Fruit fly (Drosophila melanogaster) whole organism, embryonic: ENCODE results near the gene CG5910.

Experiments
- Antp ChIP-seq: fragments of 200-800 bp; sonication (Bioruptor generic); optimal IDR thresholded peaks from 3 replicates; lab custom pipeline; 2016; ENCODE audit warnings: missing biosample characterization, missing genetic modification characterization
- Atf3 ChIP-seq: fragments of 200-800 bp; sonication (Bioruptor generic); optimal IDR thresholded peaks from 3 replicates; lab custom pipeline; 2016; ENCODE audit warnings: missing biosample characterization, missing genetic modification characterization
- Blimp-1 ChIP-seq: fragments of 200-800 bp; sonication (Bioruptor generic); optimal IDR thresholded peaks from 3 replicates; lab custom pipeline; 2018; ENCODE audit warnings: missing biosample characterization, missing genetic modification characterization, mild to moderate bottlenecking, moderate library complexity, missing genetic modification reagents
- CG12071 ChIP-seq: fragments of 200-800 bp; sonication (Bioruptor generic); optimal IDR thresholded peaks from 3 replicates; lab custom pipeline; 2018; ENCODE audit warnings: missing biosample characterization, mild to moderate bottlenecking, missing genetic modification characterization
- CG12104 ChIP-seq: fragments of 200-800 bp; sonication (Bioruptor generic); optimal IDR thresholded peaks from 3 replicates; lab custom pipeline; 2016; ENCODE audit warnings: missing biosample characterization, missing genetic modification characterization
- CG12942 ChIP-seq: fragments of 200-800 bp; sonication (Bioruptor generic); optimal IDR thresholded peaks from 3 replicates; lab custom pipeline; 2016; ENCODE audit warnings: missing biosample characterization, missing genetic modification characterization
- CG13424 ChIP-seq: fragments of 200-800 bp; sonication (Bioruptor generic); optimal IDR thresholded peaks from 2 replicates; lab custom pipeline; 2019; ENCODE audit warnings: missing biosample characterization, mild to moderate bottlenecking, missing genetic modification characterization, moderate library complexity
- CG15269 ChIP-seq: fragments of 200-800 bp; sonication (Bioruptor generic); optimal IDR thresholded peaks from 2 replicates; lab custom pipeline; 2018; ENCODE audit warnings: missing biosample characterization, mild to moderate bottlenecking, missing genetic modification characterization, moderate library complexity
- CG1602 ChIP-seq: fragments of 200-800 bp; sonication (Bioruptor generic); optimal IDR thresholded peaks from 3 replicates; lab custom pipeline; 2016; ENCODE audit warnings: missing biosample characterization, missing genetic modification characterization
- CG2712 ChIP-seq: fragments of 200-800 bp; optimal IDR thresholded peaks from 3 replicates; lab custom pipeline; 2019; ENCODE audit warnings: missing biosample characterization, mild to moderate bottlenecking, missing genetic modification characterization, moderate library complexity
- CG2889 ChIP-seq: fragments of 200-800 bp; sonication (Bioruptor generic); IDR thresholded peaks from 3 replicates; pipeline ENCODE4 v1.3.6; 2022; ENCODE audit warnings: missing biosample characterization, missing genetic modification characterization
- CG30020 ChIP-seq: fragments of 200-800 bp; optimal IDR thresholded peaks from 2 replicates; lab custom pipeline; 2019; ENCODE audit warnings: missing biosample characterization, mild to moderate bottlenecking, missing genetic modification characterization, moderate library complexity
- CG33557 ChIP-seq: fragments of 200-800 bp; sonication (Bioruptor generic); optimal IDR thresholded peaks from 2 replicates; lab custom pipeline; 2019; ENCODE audit warnings: missing biosample characterization, mild to moderate bottlenecking, missing genetic modification characterization, moderate library complexity
- CG5245 ChIP-seq: fragments of 200-800 bp; sonication (Bioruptor generic); optimal IDR thresholded peaks from 3 replicates; lab custom pipeline; 2016; ENCODE audit warnings: missing biosample characterization, missing genetic modification characterization
- CG7963 ChIP-seq: fragments of 200-800 bp; sonication (Bioruptor generic); IDR thresholded peaks from 3 replicates; pipeline ENCODE4 v1.3.6; 2022; ENCODE audit warnings: missing biosample characterization, missing genetic modification characterization; ENCODE audit not compliant: partially characterized antibody
- CG7987 ChIP-seq: fragments of 200-800 bp; sonication (Bioruptor generic); optimal IDR thresholded peaks from 2 replicates; lab custom pipeline; 2018; ENCODE audit warnings: missing biosample characterization, mild to moderate bottlenecking, missing genetic modification characterization, moderate library complexity
- CG8089 ChIP-seq: fragments of 200-800 bp; sonication (Bioruptor generic); optimal IDR thresholded peaks from 3 replicates; lab custom pipeline; 2016; ENCODE audit warnings: missing biosample characterization, missing genetic modification characterization
- CG8765 ChIP-seq: fragments of 200-800 bp; sonication (Bioruptor generic); IDR thresholded peaks from 2 replicates; pipeline ENCODE4 v1.3.6; 2022; ENCODE audit warnings: missing biosample characterization, missing genetic modification characterization
- CG8924 ChIP-seq: fragments of 200-800 bp; optimal IDR thresholded peaks from 3 replicates; lab custom pipeline; 2019; ENCODE audit warnings: missing biosample characterization, mild to moderate bottlenecking, missing genetic modification characterization, moderate library complexity
- Drgx ChIP-seq: fragments of 200-800 bp; sonication (Bioruptor generic); IDR thresholded peaks from 2 replicates; pipeline ENCODE4 v1.3.6; 2022; ENCODE audit warnings: missing biosample characterization, missing genetic modification characterization
- Eip74EF ChIP-seq, 2 experiments: fragments of 200-800 bp in 1 of 2; fragments of >200 bp in 1 of 2; sonication (Bioruptor generic) in 1 of 2; optimal IDR thresholded peaks; 2 replicates each; lab custom pipeline; 2017 to 2019; ENCODE audit warnings: missing biosample characterization in 2 of 2, missing genetic modification characterization in 2 of 2, mild to moderate bottlenecking in 1 of 2, moderate library complexity in 1 of 2
- HLH3B ChIP-seq: fragments of 200-800 bp; sonication (Bioruptor generic); IDR thresholded peaks from 2 replicates; pipeline ENCODE4 v1.3.6; 2022; ENCODE audit warnings: missing biosample characterization, missing genetic modification characterization
- Max ChIP-seq: fragments of 200-800 bp; sonication (Bioruptor generic); optimal IDR thresholded peaks from 2 replicates; lab custom pipeline; 2016; ENCODE audit warnings: missing biosample characterization, mild to moderate bottlenecking, missing genetic modification characterization
- NC2α ChIP-seq: fragments of 200-800 bp; sonication (Bioruptor generic); optimal IDR thresholded peaks from 2 replicates; lab custom pipeline; 2016; ENCODE audit warnings: missing biosample characterization, missing genetic modification characterization
- Neu2 ChIP-seq: fragments of 200-800 bp; sonication (Bioruptor generic); optimal IDR thresholded peaks from 3 replicates; lab custom pipeline; 2016; ENCODE audit warnings: missing biosample characterization, missing genetic modification characterization, borderline replicate concordance
- Ptx1 ChIP-seq: fragments of 200-800 bp; sonication (Bioruptor generic); IDR thresholded peaks from 2 replicates; pipeline ENCODE4 v1.3.6; 2022; ENCODE audit warnings: missing biosample characterization, missing genetic modification characterization
- Six4 ChIP-seq: fragments of 200-800 bp; sonication (Bioruptor generic); optimal IDR thresholded peaks from 2 replicates; lab custom pipeline; 2016; ENCODE audit warnings: missing biosample characterization, missing genetic modification characterization
- ab ChIP-seq: fragments of 200-800 bp; sonication (Bioruptor generic); optimal IDR thresholded peaks from 2 replicates; lab custom pipeline; 2016; ENCODE audit warnings: missing biosample characterization, missing genetic modification characterization
- ase ChIP-seq: fragments of 200-800 bp; sonication (Bioruptor generic); IDR thresholded peaks from 3 replicates; pipeline ENCODE4 v1.3.6; 2022; ENCODE audit warnings: missing biosample characterization, missing genetic modification characterization
- ash1 ChIP-seq: fragments of 200-800 bp; sonication (Bioruptor generic); optimal IDR thresholded peaks from 2 replicates; lab custom pipeline; 2018; ENCODE audit warnings: missing biosample characterization, mild to moderate bottlenecking, missing genetic modification characterization
- bigmax ChIP-seq: fragments of 200-800 bp; sonication (Bioruptor generic); optimal IDR thresholded peaks from 2 replicates; lab custom pipeline; 2018; ENCODE audit warnings: missing biosample characterization, mild to moderate bottlenecking, missing genetic modification characterization
- btn ChIP-seq: fragments of 200-800 bp; sonication (Bioruptor generic); optimal IDR thresholded peaks from 2 replicates; lab custom pipeline; 2016; ENCODE audit warnings: missing biosample characterization, missing genetic modification characterization
- cas ChIP-seq: fragments of 200-800 bp; sonication (Bioruptor generic); IDR thresholded peaks from 2 replicates; pipeline ENCODE4 v1.3.6; 2022; ENCODE audit warnings: missing biosample characterization, missing genetic modification characterization
- cato ChIP-seq: fragments of 200-800 bp; sonication (Bioruptor generic); optimal IDR thresholded peaks from 2 replicates; lab custom pipeline; 2016; ENCODE audit warnings: missing biosample characterization, missing genetic modification characterization, borderline replicate concordance
- cwo ChIP-seq: fragments of 200-800 bp; sonication (Bioruptor generic); optimal IDR thresholded peaks from 3 replicates; lab custom pipeline; 2017; ENCODE audit warnings: missing biosample characterization, missing genetic modification characterization, mild to moderate bottlenecking, moderate library complexity, missing genetic modification reagents
- dysf ChIP-seq: fragments of 200-800 bp; sonication (Bioruptor generic); IDR thresholded peaks from 3 replicates; pipeline ENCODE4 v1.3.6; 2022; ENCODE audit warnings: missing biosample characterization, missing genetic modification characterization
- ems ChIP-seq: fragments of 200-800 bp; sonication (Bioruptor generic); optimal IDR thresholded peaks from 3 replicates; lab custom pipeline; 2016; ENCODE audit warnings: missing biosample characterization, missing genetic modification characterization
- esg ChIP-seq: fragments of 200-800 bp; sonication (Bioruptor generic); conservative IDR thresholded peaks from 2 replicates; pipeline ENCODE4 v1.3.6; 2022; ENCODE audit warnings: missing biosample characterization, missing genetic modification characterization
- exex ChIP-seq: fragments of 200-800 bp; sonication (Bioruptor generic); optimal IDR thresholded peaks from 4 replicates; lab custom pipeline; 2018; ENCODE audit warnings: missing biosample characterization, mild to moderate bottlenecking, missing genetic modification characterization, moderate library complexity
- ftz-f1 ChIP-seq: fragments of 200-800 bp; sonication (Bioruptor generic); optimal IDR thresholded peaks from 2 replicates; lab custom pipeline; 2016; ENCODE audit warnings: missing biosample characterization, missing genetic modification characterization
- gsb ChIP-seq: fragments of 200-800 bp; sonication (Bioruptor generic); IDR thresholded peaks from 2 replicates; pipeline ENCODE4 v1.3.6; 2022; ENCODE audit warnings: missing biosample characterization, missing genetic modification characterization
- hbn ChIP-seq: fragments of 200-800 bp; sonication (Bioruptor generic); IDR thresholded peaks from 2 replicates; pipeline ENCODE4 v1.3.6; 2022; ENCODE audit warnings: missing biosample characterization, missing genetic modification characterization; ENCODE audit not compliant: partially characterized antibody
- lola ChIP-seq, 3 experiments: fragments of >200 bp in 2 of 3; fragments of 200-800 bp in 1 of 3; sonication (Bioruptor generic) in 1 of 3; optimal IDR thresholded peaks; 2 replicates each; lab custom pipeline; 2017 to 2019; ENCODE audit warnings: missing biosample characterization in 3 of 3, missing genetic modification characterization in 3 of 3, mild to moderate bottlenecking in 1 of 3, moderate library complexity in 1 of 3
- lov ChIP-seq, 2 experiments: fragments of 200-800 bp in 1 of 2; fragments of >200 bp in 1 of 2; sonication (Bioruptor generic) in 1 of 2; IDR thresholded peaks in 1 of 2; optimal IDR thresholded peaks in 1 of 2; 2 replicates in 1 of 2; 3 replicates in 1 of 2; pipeline versions ENCODE4 v1.3.6 to Lab custom; 2017 to 2022; ENCODE audit warnings: missing biosample characterization in 1 of 2, missing genetic modification characterization in 1 of 2
- mam ChIP-seq: fragments of 200-800 bp; sonication (Bioruptor generic); optimal IDR thresholded peaks from 3 replicates; lab custom pipeline; 2016; ENCODE audit warnings: missing biosample characterization, missing genetic modification characterization
- repo ChIP-seq: fragments of 200-800 bp; sonication (Bioruptor generic); optimal IDR thresholded peaks from 2 replicates; lab custom pipeline; 2016; ENCODE audit warnings: missing biosample characterization, missing genetic modification characterization
- shn ChIP-seq: fragments of 200-800 bp; sonication (Bioruptor generic); optimal IDR thresholded peaks from 3 replicates; lab custom pipeline; 2016; ENCODE audit warnings: missing biosample characterization, missing genetic modification characterization
- ssp ChIP-seq: fragments of 200-800 bp; sonication (Bioruptor generic); IDR thresholded peaks from 2 replicates; pipeline ENCODE4 v1.3.6; 2022; ENCODE audit warnings: missing biosample characterization, missing genetic modification characterization

Gene CG5910

DNA sequence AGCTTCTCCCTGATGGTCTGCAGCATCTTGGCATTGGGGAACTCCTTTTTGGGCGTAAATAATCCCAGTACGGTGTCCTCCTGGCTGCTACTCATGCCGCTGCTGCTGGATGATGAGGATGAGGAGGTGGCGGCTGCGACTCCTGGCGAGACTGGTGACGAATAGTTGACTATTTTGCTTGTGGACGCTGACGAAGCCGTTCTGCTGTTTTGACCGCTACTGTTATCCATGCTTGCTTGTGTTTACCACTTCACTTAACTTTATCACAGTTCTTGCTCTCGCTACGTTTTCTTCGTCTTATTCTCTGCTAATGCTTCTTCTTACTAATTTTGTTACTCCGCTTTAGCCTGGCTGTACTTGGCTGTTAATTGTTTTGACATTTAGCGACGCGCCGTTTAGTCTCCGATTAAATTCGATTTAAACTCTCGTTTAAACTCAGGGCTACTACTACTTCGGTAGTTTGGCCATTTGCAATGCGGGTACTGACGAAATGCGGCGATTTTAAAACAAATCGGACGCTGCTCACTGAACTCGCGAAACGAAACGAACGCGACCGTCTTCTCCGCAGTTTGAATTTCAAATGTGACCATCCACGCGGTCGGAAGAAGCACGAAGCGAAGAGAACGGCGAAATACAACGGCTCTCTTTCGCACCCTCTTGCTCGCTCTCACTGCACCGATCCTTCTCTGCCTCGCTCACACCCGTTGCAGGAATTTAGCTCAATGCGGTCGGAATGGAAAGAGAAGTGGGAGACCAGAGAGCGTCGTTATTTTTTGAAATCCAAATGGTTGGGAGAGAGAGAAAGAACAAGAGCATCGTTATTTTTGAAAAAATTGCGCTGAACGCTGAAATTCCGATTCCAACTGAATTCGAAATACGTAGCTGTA lies 41.0 kb upstream of the CG5910 start, which contains the start of gene trbl (continued):
- TF ChIP-seq CG7963 (GFP tag; lab: Robert Waterston, UW) = peak; percentile 80; the same call in 2 of the 3 replicates
- TF ChIP-seq CG5245 (GFP tag; lab: Kevin White, UChicago) = no peak
- TF ChIP-seq CG12071 (GFP tag; lab: Kevin White, UChicago) = peak; percentile 58
- TF ChIP-seq repo (GFP tag; lab: Kevin White, UChicago) = no peak
- no peak for TF ChIP-seq cas
- no peak for TF ChIP-seq Blimp-1 (GFP tag; lab: Kevin White, UChicago)
- no peak for TF ChIP-seq CG12942 (GFP tag; lab: Kevin White, UChicago)
- no peak for TF ChIP-seq esg (GFP tag; lab: Robert Waterston, UW)
- no peak for TF ChIP-seq ash1
- TF ChIP-seq ssp (GFP tag; lab: Robert Waterston, UW) = no peak
- TF ChIP-seq CG8765 (GFP tag; lab: Robert Waterston, UW) = no peak
- no peak for TF ChIP-seq Atf3
- no peak for TF ChIP-seq cato (GFP tag; lab: Kevin White, UChicago)
- TF ChIP-seq exex = peak; percentile 77
- no peak for TF ChIP-seq Ptx1 (GFP tag; lab: Robert Waterston, UW)
- TF ChIP-seq CG7987 = no peak
- TF ChIP-seq Antp (GFP tag; lab: Kevin White, UChicago) = no peak
- TF ChIP-seq bigmax (GFP tag; lab: Kevin White, UChicago) = peak; percentile 17
- TF ChIP-seq Drgx (GFP tag; lab: Robert Waterston, UW) = no peak
- TF ChIP-seq CG8924 (tag; lab: Kevin White, UChicago) = peak; percentile 70
- no peak for TF ChIP-seq Neu2 (GFP tag; lab: Kevin White, UChicago)
- TF ChIP-seq CG33557 = no peak
- no peak for TF ChIP-seq shn
- no peak for TF ChIP-seq ase (GFP tag; lab: Robert Waterston, UW)
- no peak for TF ChIP-seq Six4 (GFP tag; lab: Kevin White, UChicago)
- no peak for TF ChIP-seq CG8089 (GFP tag; lab: Kevin White, UChicago)
- peak; percentile 74 for TF ChIP-seq ftz-f1 (GFP tag; lab: Kevin White, UChicago)
- TF ChIP-seq ems (GFP tag; lab: Kevin White, UChicago) = no peak
- no peak for TF ChIP-seq HLH3B
- TF ChIP-seq hbn = peak; percentile 50
- TF ChIP-seq lov (optimal IDR thresholded peaks at IDR 0.05; lab: Kevin White, UChicago) = no peak
- TF ChIP-seq lov (GFP tag; IDR thresholded peaks at IDR 0.05; lab: Robert Waterston, UW) = 0 out of 3 replicates have a peak, but pooled peaks have one; percentile 66
- peak; percentile 26 for TF ChIP-seq Max (GFP tag; lab: Kevin White, UChicago)
- no peak for TF ChIP-seq CG1602 (GFP tag; lab: Kevin White, UChicago)
- no peak for TF ChIP-seq lola (GFP tag; optimal IDR thresholded peaks at IDR 0.05; lab: Kevin White, UChicago)
- TF ChIP-seq CG30020 (tag; lab: Kevin White, UChicago) = peak; percentile 20
- TF ChIP-seq dysf = no peak
- no peak for TF ChIP-seq btn
- peak; percentile 27 for TF ChIP-seq CG15269
- no peak for TF ChIP-seq cwo (GFP tag; lab: Kevin White, UChicago)
- TF ChIP-seq ab (GFP tag; lab: Kevin White, UChicago) = no peak
- TF ChIP-seq CG12104 (GFP tag; lab: Kevin White, UChicago) = no peak
- TF ChIP-seq Eip74EF (GFP tag; optimal IDR thresholded peaks at IDR 0.05; lab: Kevin White, UChicago) = peak in 1 of 2 experiments; percentile 67
- TF ChIP-seq NC2α = no peak
- no peak for TF ChIP-seq mam (GFP tag; lab: Kevin White, UChicago)
- peak; percentile 6 for TF ChIP-seq CG13424
- no peak for TF ChIP-seq CG2889 (GFP tag; lab: Robert Waterston, UW)
- no peak for TF ChIP-seq gsb
- peak; percentile 36 for TF ChIP-seq CG2712 (tag; lab: Kevin White, UChicago)
